Worm (Caenorhabditis elegans) whole organism, L4/young adult: ENCODE measurements around the gene col-14.

Source experiments
- W03F9.2 ChIP-seq: fragments of 150-350 bp; optimal IDR thresholded peaks from 2 replicates; lab custom pipeline; 2014; ENCODE audit warnings: missing biosample characterization, missing genetic modification characterization
- dao-5 ChIP-seq: sonication (generic microtip); optimal IDR thresholded peaks from 2 replicates; lab custom pipeline; 2016; ENCODE audit warnings: missing genotype, missing genetic modification characterization, moderate library complexity, missing compliant biosample characterization
- him-1 ChIP-seq: sonication (generic microtip); optimal IDR thresholded peaks from 2 replicates; lab custom pipeline; 2016; ENCODE audit warnings: missing genotype, missing genetic modification reagents, missing genetic modification characterization, missing compliant biosample characterization

DNA sequence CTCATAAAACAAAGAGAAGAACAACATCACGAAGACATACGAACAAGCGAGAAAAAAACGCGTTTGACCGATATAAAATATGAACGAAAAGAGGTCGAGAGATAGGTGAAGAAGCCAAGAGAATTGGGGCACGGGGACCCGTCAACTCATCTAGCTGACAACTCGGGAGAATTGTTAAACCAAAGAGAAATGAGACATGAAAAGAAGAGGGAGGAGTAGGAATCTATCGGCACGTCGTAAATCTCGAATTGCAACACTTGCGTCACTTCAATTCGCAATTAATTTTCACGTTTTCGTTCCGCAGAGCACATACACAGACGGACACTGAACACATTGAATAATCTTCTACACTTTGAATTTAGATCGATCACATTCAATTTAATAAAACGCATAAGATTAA, 29.7 kb upstream of the col-14 start:
- no peak for TF ChIP-seq him-1 (tag; lab: Kevin White, UChicago)
- no peak for TF ChIP-seq dao-5 (tag; lab: Kevin White, UChicago)
- no peak for TF ChIP-seq W03F9.2 (tag; lab: Kevin White, UChicago)
